Fruit fly (Drosophila melanogaster): ENCODE measurements around the gene bur.

bur gene

DNA sequence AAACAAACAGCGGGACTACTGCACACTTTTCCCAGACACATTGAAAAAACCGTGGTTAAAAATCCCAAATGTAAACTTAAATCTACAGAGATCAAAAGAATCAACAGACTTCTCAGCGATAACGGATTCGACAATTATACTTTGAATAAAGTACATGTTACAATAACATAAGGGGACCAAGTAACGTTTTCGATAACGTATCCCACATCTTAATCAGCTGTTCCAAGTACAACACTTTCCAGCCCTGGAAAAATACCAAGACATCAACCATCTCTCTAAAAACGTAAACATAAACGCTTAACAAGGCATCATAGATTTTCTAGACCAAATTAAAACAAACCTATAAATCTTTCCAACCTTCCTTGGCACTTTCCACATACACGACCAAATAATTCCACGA is 25.6 kb downstream of the bur start (continued):
- TF ChIP-seq sna (GFP tag; IDR thresholded peaks at IDR 0.05; ENCODE audit: partially characterized antibody) (0 out of 2 replicates have a peak, but pooled peaks have one; percentile 16), CG3281 (GFP tag; optimal IDR thresholded peaks at IDR 0.05) (no peak), hkb (optimal IDR thresholded peaks at IDR 0.05) (no peak), hkb (GFP tag; IDR thresholded peaks at IDR 0.05) (no peak), CG34376 (GFP tag; optimal IDR thresholded peaks at IDR 0.05) (peak; percentile 14), phol (tag; optimal IDR thresholded peaks at IDR 0.05) (peak; percentile 13), shn (GFP tag; optimal IDR thresholded peaks at IDR 0.05) (no peak), CG12659 (GFP tag; optimal IDR thresholded peaks at IDR 0.05) (peak; percentile 25), CG2678 (tag; optimal IDR thresholded peaks at IDR 0.05) (no peak), CG9437 (GFP tag; optimal IDR thresholded peaks at IDR 0.05) (peak; percentile 99), Sox102F (GFP tag; optimal IDR thresholded peaks at IDR 0.05) (no peak), sug (tag; optimal IDR thresholded peaks at IDR 0.05) (peak; percentile 23), lab (GFP tag; optimal IDR thresholded peaks at IDR 0.05) (no peak), CG3847 (GFP tag; IDR thresholded peaks at IDR 0.05) (no peak), CG10431 (GFP tag; optimal IDR thresholded peaks at IDR 0.05) (peak; percentile 96), Scr (GFP tag; IDR thresholded peaks at IDR 0.05; ENCODE audit: partially characterized antibody) (peak; percentile 16; the same call in 1 of the 2 replicates), Six4 (GFP tag; optimal IDR thresholded peaks at IDR 0.05) (no peak), Dref (GFP tag; IDR thresholded peaks at IDR 0.05) (peak; percentile 52), nerfin-1 (tag; optimal IDR thresholded peaks at IDR 0.05) (peak; percentile 78), Dfd (GFP tag; optimal IDR thresholded peaks at IDR 0.05) (no peak), Doc2 (GFP tag; IDR thresholded peaks at IDR 0.05) (no peak), pros (GFP tag; optimal IDR thresholded peaks at IDR 0.05) (peak; percentile 61), Dp (GFP tag; optimal IDR thresholded peaks at IDR 0.05) (peak; percentile 41), CG8478 (optimal IDR thresholded peaks at IDR 0.05) (no peak), CG32772 (GFP tag; IDR thresholded peaks at IDR 0.05) (no peak), CG4424 (GFP tag; optimal IDR thresholded peaks at IDR 0.05) (no peak), CG7928 (GFP tag; optimal IDR thresholded peaks at IDR 0.05) (peak; percentile 94), CG13296 (GFP tag; optimal IDR thresholded peaks at IDR 0.05) (no peak), crp (GFP tag; optimal IDR thresholded peaks at IDR 0.05) (peak; percentile 43 to 95), CG8359 (GFP tag; optimal IDR thresholded peaks at IDR 0.05; ENCODE audit: borderline replicate concordance) (no peak), CG8089 (GFP tag; optimal IDR thresholded peaks at IDR 0.05) (no peak), mld (GFP tag; IDR thresholded peaks at IDR 0.05; ENCODE audit: partially characterized antibody) (no peak), CG12769 (tag; optimal IDR thresholded peaks at IDR 0.05) (peak; percentile 14), Ets97D (GFP tag; optimal IDR thresholded peaks at IDR 0.05) (peak; percentile 27), Fer1 (GFP tag; optimal IDR thresholded peaks at IDR 0.05) (peak; percentile 22), MBD-R2 (GFP tag; IDR thresholded peaks at IDR 0.05) (peak; percentile 86), CG10267 (tag; optimal IDR thresholded peaks at IDR 0.05) (peak; percentile 23), E2f2 (GFP tag; IDR thresholded peaks at IDR 0.05) (peak; percentile 66), Bgb (GFP tag; IDR thresholded peaks at IDR 0.05; ENCODE audit: partially characterized antibody) (peak; percentile 37; the same call in 1 of the 2 replicates), CG2889 (GFP tag; IDR thresholded peaks at IDR 0.05) (no peak), CG10462 (GFP tag; optimal IDR thresholded peaks at IDR 0.05) (no peak), CG15601 (tag; optimal IDR thresholded peaks at IDR 0.05) (peak; percentile 14), gfzf (GFP tag; optimal IDR thresholded peaks at IDR 0.05) (peak; percentile 55), nmo (GFP tag; optimal IDR thresholded peaks at IDR 0.05) (peak; percentile 23), vvl (GFP tag; IDR thresholded peaks at IDR 0.05) (no peak), CG9876 (GFP tag; optimal IDR thresholded peaks at IDR 0.05) (no peak), Blimp-1 (GFP tag; optimal IDR thresholded peaks at IDR 0.05) (no peak), CG10979 (tag; optimal IDR thresholded peaks at IDR 0.05) (peak; percentile 27), MESR4 (GFP tag; optimal IDR thresholded peaks at IDR 0.05) (peak; percentile 21), Nf-YC (tag; optimal IDR thresholded peaks at IDR 0.05) (peak; percentile 14)

Data from whole organism, embryonic.